Fruit fly (Drosophila melanogaster) whole organism, prepupa: ENCODE data around the gene CG32249.
A peak's percentile ranks its signal among the peaks of the same experiment; 100 is the strongest.

Experiments used
- Blimp-1 ChIP-seq: fragments of 200-800 bp; sonication (Bioruptor generic); optimal IDR thresholded peaks from 3 replicates; lab custom pipeline; 2017; ENCODE audit warnings: missing biosample characterization, missing genetic modification characterization, mild to moderate bottlenecking, moderate library complexity, missing genetic modification reagents
- CG10631 ChIP-seq: fragments of 200-800 bp; sonication (Bioruptor generic); optimal IDR thresholded peaks from 2 replicates; lab custom pipeline; 2016; ENCODE audit warnings: missing biosample characterization, missing genetic modification characterization
- CG11294 ChIP-seq: fragments of 200-800 bp; sonication (Bioruptor generic); IDR thresholded peaks from 2 replicates; pipeline ENCODE4 v1.3.6; 2022; ENCODE audit warnings: missing biosample characterization, missing genetic modification characterization
- CG15336 ChIP-seq: fragments of 200-800 bp; sonication (Bioruptor generic); IDR thresholded peaks from 2 replicates; pipeline ENCODE4 v1.3.6; 2022; ENCODE audit warnings: missing biosample characterization, missing genetic modification characterization
- CG3032 ChIP-seq: fragments of 200-800 bp; optimal IDR thresholded peaks from 2 replicates; lab custom pipeline; 2019; ENCODE audit warnings: missing biosample characterization, mild to moderate bottlenecking, missing genetic modification characterization, moderate library complexity
- CG34406 ChIP-seq: fragments of 200-800 bp; sonication (Bioruptor generic); optimal IDR thresholded peaks from 3 replicates; lab custom pipeline; 2016; ENCODE audit warnings: missing biosample characterization, missing genetic modification characterization
- CG6276 ChIP-seq: fragments of 200-800 bp; sonication (Bioruptor generic); optimal IDR thresholded peaks from 2 replicates; lab custom pipeline; 2017; ENCODE audit warnings: missing biosample characterization, mild to moderate bottlenecking, missing genetic modification characterization
- CG6792 ChIP-seq: fragments of 200-800 bp; sonication (Bioruptor generic); optimal IDR thresholded peaks from 3 replicates; lab custom pipeline; 2016; ENCODE audit warnings: missing biosample characterization, missing genetic modification characterization
- CG6854 ChIP-seq: fragments of 200-800 bp; sonication (Bioruptor generic); optimal IDR thresholded peaks from 2 replicates; lab custom pipeline; 2017; ENCODE audit warnings: missing biosample characterization, mild to moderate bottlenecking, missing genetic modification characterization
- CG7368 ChIP-seq: fragments of 200-800 bp; sonication (Bioruptor generic); optimal IDR thresholded peaks from 3 replicates; lab custom pipeline; 2016; ENCODE audit warnings: missing biosample characterization, missing genetic modification characterization
- CG8119 ChIP-seq: fragments of 200-800 bp; sonication (Bioruptor generic); IDR thresholded peaks from 3 replicates; pipeline ENCODE4 v1.3.6; 2022; ENCODE audit warnings: missing biosample characterization, missing genetic modification characterization
- CG8319 ChIP-seq: fragments of 200-800 bp; sonication (Bioruptor generic); optimal IDR thresholded peaks from 3 replicates; lab custom pipeline; 2016; ENCODE audit warnings: missing biosample characterization, missing genetic modification characterization
- CG8632 ChIP-seq: fragments of 200-800 bp; sonication (Bioruptor generic); optimal IDR thresholded peaks from 3 replicates; lab custom pipeline; 2016; ENCODE audit warnings: missing biosample characterization, missing genetic modification characterization
- Eip78C ChIP-seq: fragments of 200-800 bp; sonication (Bioruptor generic); peaks from one replicate; lab custom pipeline; 2016; ENCODE audit warnings: missing biosample characterization, missing genetic modification characterization
- Eip93F ChIP-seq: fragments of 200-800 bp; sonication (Bioruptor generic); optimal IDR thresholded peaks from 2 replicates; lab custom pipeline; 2016; ENCODE audit warnings: missing biosample characterization, mild to moderate bottlenecking, missing genetic modification characterization
- Ets21C ChIP-seq: fragments of 200-800 bp; sonication (Bioruptor generic); optimal IDR thresholded peaks from 3 replicates; lab custom pipeline; 2016; ENCODE audit warnings: missing biosample characterization, missing genetic modification characterization
- Ets96B ChIP-seq: fragments of 200-800 bp; optimal IDR thresholded peaks from 2 replicates; lab custom pipeline; 2019; ENCODE audit warnings: missing biosample characterization, mild to moderate bottlenecking, missing genetic modification characterization, moderate library complexity
- Gug ChIP-seq: fragments of 200-800 bp; sonication (Bioruptor generic); IDR thresholded peaks from 2 replicates; pipeline ENCODE4 v1.3.6; 2022; ENCODE audit warnings: missing biosample characterization, missing genetic modification characterization
- Hr39 ChIP-seq: fragments of 200-800 bp; sonication (Bioruptor generic); optimal IDR thresholded peaks from 2 replicates; lab custom pipeline; 2016; ENCODE audit warnings: missing biosample characterization, missing genetic modification characterization
- Hr4 ChIP-seq: fragments of 200-800 bp; sonication (Bioruptor generic); optimal IDR thresholded peaks from 3 replicates; lab custom pipeline; 2016; ENCODE audit warnings: missing biosample characterization, missing genetic modification characterization
- Met ChIP-seq: fragments of 200-800 bp; sonication (Bioruptor generic); optimal IDR thresholded peaks from 3 replicates; lab custom pipeline; 2016; ENCODE audit warnings: missing biosample characterization, missing genetic modification characterization
- OdsH ChIP-seq: fragments of 200-800 bp; sonication (Bioruptor generic); optimal IDR thresholded peaks from 3 replicates; lab custom pipeline; 2016; ENCODE audit warnings: missing biosample characterization, missing genetic modification characterization
- Sox102F ChIP-seq: fragments of 200-800 bp; sonication (Bioruptor generic); optimal IDR thresholded peaks from 2 replicates; lab custom pipeline; 2016; ENCODE audit warnings: missing biosample characterization, mild to moderate bottlenecking, missing genetic modification characterization
- Sox14 ChIP-seq: fragments of 200-800 bp; sonication (Bioruptor generic); optimal IDR thresholded peaks from 3 replicates; lab custom pipeline; 2016; ENCODE audit warnings: missing biosample characterization, missing genetic modification characterization
- cyc ChIP-seq: fragments of 200-800 bp; sonication (Bioruptor generic); optimal IDR thresholded peaks from 3 replicates; lab custom pipeline; 2016; ENCODE audit warnings: missing biosample characterization, missing genetic modification characterization
- dac ChIP-seq: fragments of 200-800 bp; sonication (Bioruptor generic); optimal IDR thresholded peaks from 2 replicates; lab custom pipeline; 2017; ENCODE audit warnings: missing biosample characterization, mild to moderate bottlenecking, missing genetic modification characterization
- dsx ChIP-seq: fragments of 200-800 bp; optimal IDR thresholded peaks from 3 replicates; lab custom pipeline; 2019; ENCODE audit warnings: missing biosample characterization, mild to moderate bottlenecking, missing genetic modification characterization, moderate library complexity; ENCODE audit not compliant: poor library complexity, severe bottlenecking
- fd85E ChIP-seq: fragments of 200-800 bp; sonication (Bioruptor generic); optimal IDR thresholded peaks from 3 replicates; lab custom pipeline; 2016; ENCODE audit warnings: missing biosample characterization, missing genetic modification characterization
- fkh ChIP-seq: fragments of 200-800 bp; sonication (Bioruptor generic); optimal IDR thresholded peaks from 3 replicates; lab custom pipeline; 2017; ENCODE audit warnings: missing biosample characterization, mild to moderate bottlenecking, missing genetic modification characterization, moderate library complexity
- lz ChIP-seq: fragments of 200-800 bp; sonication (Bioruptor generic); optimal IDR thresholded peaks from 3 replicates; lab custom pipeline; 2016; ENCODE audit warnings: missing biosample characterization, missing genetic modification characterization
- pdm3 ChIP-seq: fragments of 200-800 bp; sonication (Bioruptor generic); optimal IDR thresholded peaks from 3 replicates; lab custom pipeline; 2016; ENCODE audit warnings: missing biosample characterization, missing genetic modification characterization
- spab ChIP-seq: fragments of 200-800 bp; sonication (Bioruptor generic); optimal IDR thresholded peaks from 2 replicates; lab custom pipeline; 2017; ENCODE audit warnings: missing biosample characterization, mild to moderate bottlenecking, missing genetic modification characterization, missing genetic modification reagents
- ss ChIP-seq, 2 experiments: fragments of 200-800 bp; sonication (Bioruptor generic); optimal IDR thresholded peaks; 2 replicates in 1 of 2; 3 replicates in 1 of 2; lab custom pipeline; 2017 to 2018; ENCODE audit warnings: mild to moderate bottlenecking in 2 of 2, missing biosample characterization in 2 of 2, missing genetic modification characterization in 2 of 2, moderate library complexity in 1 of 2
- svp ChIP-seq: fragments of 200-800 bp; sonication (Bioruptor generic); peaks from one replicate; lab custom pipeline; 2016; ENCODE audit warnings: missing biosample characterization, missing genetic modification characterization

Gene CG32249

DNA sequence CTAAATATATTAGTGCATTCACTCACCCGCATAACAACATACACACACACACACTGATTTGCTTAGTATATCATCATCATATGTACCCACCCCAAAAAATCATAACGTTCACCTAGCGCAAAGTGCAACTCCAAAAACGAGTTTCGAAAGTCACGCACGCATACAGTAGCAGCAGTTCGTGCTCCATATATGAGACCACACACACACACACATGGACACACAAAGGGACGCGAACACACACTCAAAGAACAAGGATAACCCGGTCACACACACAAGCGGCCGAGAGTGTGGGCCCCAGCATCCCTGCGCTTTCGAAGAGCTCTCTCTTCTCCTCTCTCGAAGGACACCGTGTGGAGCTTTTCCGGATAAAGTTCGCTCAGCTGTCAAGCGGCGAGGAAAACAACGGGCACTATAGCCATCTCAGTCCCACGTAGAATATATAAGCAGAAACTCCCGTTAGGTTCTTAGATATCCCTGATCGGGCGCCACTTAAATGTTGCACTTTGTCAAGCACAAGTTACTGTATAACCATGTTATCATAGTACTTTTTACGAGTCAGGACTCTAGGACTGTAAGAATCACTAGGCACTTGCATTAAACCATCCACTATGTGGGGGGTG is 38.6 kb upstream of the CG32249 start:
- TF ChIP-seq Ets21C (GFP tag; lab: Kevin White, UChicago), result no peak
- no peak for TF ChIP-seq CG8119 (GFP tag; lab: Robert Waterston, UW)
- no peak for TF ChIP-seq Blimp-1 (GFP tag; lab: Kevin White, UChicago)
- TF ChIP-seq svp (GFP tag; lab: Kevin White, UChicago), result peak; percentile 9

DNA sequence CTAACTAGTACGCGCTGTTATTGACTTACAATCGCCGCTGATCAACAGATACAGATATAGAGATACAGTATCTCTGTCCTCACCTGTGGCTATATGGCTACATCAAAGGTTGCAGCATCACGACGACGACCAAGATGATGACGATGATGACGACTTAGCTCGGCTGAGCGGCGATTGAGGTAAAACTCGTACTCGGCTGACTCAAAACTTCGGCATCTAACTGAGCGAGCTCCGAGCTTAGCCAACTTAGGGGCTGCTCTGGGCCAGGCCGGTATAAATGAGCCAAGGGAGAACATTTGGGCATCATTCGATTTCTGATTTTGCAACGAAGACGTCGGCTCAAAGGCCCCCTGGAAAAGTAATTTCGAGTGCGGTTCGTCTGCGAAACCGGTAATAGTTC is 33.4 kb upstream of the CG32249 start, which contains the start of gene CG15021:
CG15021 (plus strand) TSS at position 301 of the 400 bp plus-strand sequence.
- TF ChIP-seq dsx (GFP tag; lab: Kevin White, UChicago) (no peak), Hr39 (GFP tag; lab: Kevin White, UChicago) (no peak)

DNA sequence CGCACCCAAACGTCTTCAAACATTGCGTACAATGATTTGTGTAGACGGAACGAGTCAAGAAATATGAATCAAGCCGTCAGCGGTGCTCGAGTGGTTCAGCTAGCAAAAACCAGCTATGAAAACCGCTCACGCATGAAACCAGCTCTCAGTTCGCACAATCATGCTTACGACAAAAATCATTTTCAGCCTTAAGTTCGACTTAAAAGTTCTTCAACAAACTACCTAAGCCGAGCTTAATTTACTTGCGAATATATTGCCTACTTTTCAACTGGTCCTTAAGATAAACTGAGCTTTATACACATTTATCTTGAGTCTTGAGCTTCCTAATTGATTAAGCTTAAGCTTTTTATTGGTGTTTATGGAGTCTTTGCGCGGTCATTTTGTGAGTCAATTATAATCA is 29.6 kb upstream of the CG32249 start:
- TF ChIP-seq Sox102F (GFP tag; lab: Kevin White, UChicago) (no peak), CG8319 (GFP tag; lab: Kevin White, UChicago) (no peak), cyc (no peak), dsx (GFP tag; lab: Kevin White, UChicago) (no peak), Hr4 (GFP tag; lab: Kevin White, UChicago) (no peak), CG11294 (GFP tag; lab: Robert Waterston, UW) (no peak), pdm3 (GFP tag; lab: Kevin White, UChicago) (no peak)

DNA sequence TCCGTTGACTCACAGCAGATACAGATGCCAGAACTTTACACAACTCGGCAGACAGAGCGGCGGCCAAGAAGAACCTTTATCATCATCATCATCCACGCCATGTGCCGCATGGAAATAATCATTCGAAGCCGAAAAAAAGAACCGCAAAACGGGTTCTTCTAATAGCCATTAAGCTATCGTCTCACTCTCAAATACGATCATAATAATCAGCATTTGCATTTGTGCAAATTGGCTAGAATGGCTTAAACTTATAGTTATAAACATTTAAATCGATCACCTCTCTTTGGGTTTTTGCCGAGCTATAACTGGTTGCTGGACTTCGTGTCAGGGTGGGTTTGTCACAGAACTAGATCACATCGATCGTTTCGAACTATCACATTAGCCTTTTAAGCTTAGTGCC is 27.6 kb upstream of the CG32249 start:
- no peak for TF ChIP-seq CG3032
- TF ChIP-seq CG8632 (GFP tag; lab: Kevin White, UChicago), result no peak
- no peak for TF ChIP-seq CG15336
- TF ChIP-seq Eip93F, result no peak

DNA sequence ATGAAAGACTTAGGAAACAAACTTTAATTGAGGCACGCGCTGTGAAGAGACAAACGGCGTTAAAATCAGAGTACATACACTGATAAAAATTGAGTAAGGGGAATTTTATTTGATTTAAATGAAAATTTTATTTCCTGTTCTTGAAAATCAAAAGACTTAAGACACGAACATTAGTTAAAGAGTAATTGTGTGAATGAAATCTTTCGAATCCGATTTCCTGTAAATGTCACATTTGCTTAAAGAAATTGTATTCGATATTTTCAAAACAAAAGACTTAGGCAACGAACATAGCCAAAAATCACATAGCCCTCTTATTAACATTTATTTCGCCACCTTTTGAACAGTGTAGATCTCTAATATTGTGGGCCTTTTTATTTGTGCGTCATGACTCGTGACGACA is 24.0 kb upstream of the CG32249 start:
- TF ChIP-seq CG6854 (GFP tag; lab: Kevin White, UChicago), result no peak
- no peak for TF ChIP-seq pdm3 (GFP tag; lab: Kevin White, UChicago)
- TF ChIP-seq Eip78C (GFP tag; lab: Kevin White, UChicago), result peak; percentile 6
- no peak for TF ChIP-seq Met (GFP tag; lab: Kevin White, UChicago)
- no peak for TF ChIP-seq OdsH (GFP tag; lab: Kevin White, UChicago)

DNA sequence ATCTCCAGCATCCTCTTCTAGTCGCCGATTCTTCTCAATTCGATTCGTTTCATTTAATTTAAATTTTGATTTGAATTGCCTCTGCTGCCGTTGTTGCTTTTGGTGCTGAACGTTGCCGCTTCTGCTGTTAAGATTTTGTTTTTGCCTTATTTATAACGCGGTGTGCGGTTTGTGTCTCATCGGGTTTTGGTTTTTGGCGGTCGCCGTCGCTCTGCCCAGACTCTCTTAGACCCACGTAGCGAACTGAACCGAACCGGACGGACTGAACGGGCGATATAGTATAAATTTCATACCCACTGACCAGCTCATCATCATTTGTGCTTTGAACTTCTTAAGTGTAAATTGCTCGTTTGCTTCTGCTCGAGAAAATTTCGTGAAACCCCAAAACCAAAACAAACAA is 23.5 kb upstream of the CG32249 start, which contains the start of gene CG12607:
CG12607 (plus strand) TSS at position 301 of the 400 bp plus-strand sequence.
- TF ChIP-seq lz (GFP tag; lab: Kevin White, UChicago) (no peak), fd85E (GFP tag; lab: Kevin White, UChicago) (no peak), spab (GFP tag; lab: Kevin White, UChicago) (no peak), CG6792 (GFP tag; lab: Kevin White, UChicago) (no peak), CG8632 (GFP tag; lab: Kevin White, UChicago) (no peak), Eip93F (no peak), CG34406 (GFP tag; lab: Kevin White, UChicago) (no peak), Sox14 (GFP tag; lab: Kevin White, UChicago) (no peak), dac (GFP tag; lab: Kevin White, UChicago) (no peak), Eip78C (GFP tag; lab: Kevin White, UChicago) (no peak), svp (GFP tag; lab: Kevin White, UChicago) (no peak), CG7368 (GFP tag; lab: Kevin White, UChicago) (no peak)

DNA sequence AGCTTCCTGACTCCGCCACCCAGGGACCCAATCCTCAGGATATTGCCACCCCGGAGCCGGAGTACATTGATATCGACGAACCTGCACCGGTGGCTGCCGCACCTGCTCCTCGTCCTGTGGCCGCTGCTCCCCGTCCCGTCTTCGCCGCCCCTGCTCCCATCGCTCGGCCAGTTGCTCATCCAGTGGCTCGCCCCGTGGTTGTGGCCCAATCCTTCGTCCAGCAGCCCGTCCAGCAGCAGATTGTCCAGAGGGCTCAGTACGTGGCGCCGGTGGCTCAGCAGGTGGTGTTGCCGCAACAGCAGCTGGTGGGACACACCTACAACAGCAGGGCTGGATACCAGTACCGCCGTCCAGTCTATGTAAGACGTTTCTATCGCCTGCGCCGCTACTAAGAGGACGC is 22.6 kb upstream of the CG32249 start:
- TF ChIP-seq Ets96B (tag; lab: Kevin White, UChicago) (no peak), CG8119 (GFP tag; lab: Robert Waterston, UW) (no peak), Gug (GFP tag; lab: Robert Waterston, UW) (no peak), ss (GFP tag; optimal IDR thresholded peaks at IDR 0.05; lab: Kevin White, UChicago) (no peak), lz (GFP tag; lab: Kevin White, UChicago) (no peak), CG10631 (GFP tag; lab: Kevin White, UChicago) (no peak), Sox102F (GFP tag; lab: Kevin White, UChicago) (no peak), svp (GFP tag; lab: Kevin White, UChicago) (no peak), CG6276 (GFP tag; lab: Kevin White, UChicago) (no peak), fkh (GFP tag; lab: Kevin White, UChicago) (no peak)
